Fruit fly (Drosophila melanogaster) whole organism, embryonic: ENCODE results near the gene CG15728.

ENCODE experiments used
- ATbp ChIP-seq: fragments of 200-800 bp; sonication (Bioruptor generic); optimal IDR thresholded peaks from 2 replicates; lab custom pipeline; 2017; ENCODE audit warnings: missing biosample characterization, mild to moderate bottlenecking, missing genetic modification characterization, missing genetic modification reagents
- Adf1 ChIP-seq: fragments of 200-800 bp; sonication (Bioruptor generic); IDR thresholded peaks from 2 replicates; pipeline ENCODE4 v1.3.6; 2022; ENCODE audit warnings: missing biosample characterization, missing genetic modification characterization
- Asciz ChIP-seq: fragments of 200-800 bp; sonication (Bioruptor generic); optimal IDR thresholded peaks from 2 replicates; lab custom pipeline; 2017; ENCODE audit warnings: missing biosample characterization, mild to moderate bottlenecking, missing genetic modification characterization, missing genetic modification reagents
- Atf-2 ChIP-seq: fragments of 200-800 bp; sonication (Bioruptor generic); optimal IDR thresholded peaks from 2 replicates; lab custom pipeline; 2016; ENCODE audit warnings: missing biosample characterization, missing genetic modification characterization
- Awh ChIP-seq: fragments of 200-800 bp; sonication (Bioruptor generic); IDR thresholded peaks from 2 replicates; pipeline ENCODE4, ENCODE4 v1.3.6; 2022; ENCODE audit warnings: missing biosample characterization, missing genetic modification characterization
- B-H1 ChIP-seq: fragments of 200-800 bp; sonication (Bioruptor generic); IDR thresholded peaks from 3 replicates; pipeline ENCODE4 v1.3.6; 2022; ENCODE audit warnings: missing biosample characterization, missing genetic modification characterization
- CG10267 ChIP-seq: fragments of 200-800 bp; sonication (Bioruptor generic); optimal IDR thresholded peaks from 2 replicates; lab custom pipeline; 2018; ENCODE audit warnings: missing biosample characterization, mild to moderate bottlenecking, missing genetic modification characterization, moderate library complexity
- CG10462 ChIP-seq: fragments of 200-800 bp; sonication (Bioruptor generic); optimal IDR thresholded peaks from 2 replicates; lab custom pipeline; 2016; ENCODE audit warnings: missing biosample characterization, missing genetic modification characterization
- CG11560 ChIP-seq: fragments of 200-800 bp; sonication (Bioruptor generic); IDR thresholded peaks from 3 replicates; pipeline ENCODE4 v1.3.6; 2022; ENCODE audit warnings: missing biosample characterization, missing genetic modification characterization
- CG12155 ChIP-seq: fragments of 200-800 bp; sonication (Bioruptor generic); optimal IDR thresholded peaks from 3 replicates; lab custom pipeline; 2016; ENCODE audit warnings: missing biosample characterization, missing genetic modification characterization
- CG12769 ChIP-seq: fragments of 200-800 bp; sonication (Bioruptor generic); optimal IDR thresholded peaks from 2 replicates; lab custom pipeline; 2019; ENCODE audit warnings: missing biosample characterization, mild to moderate bottlenecking, missing genetic modification characterization, moderate library complexity
- CG15011 ChIP-seq: fragments of 200-800 bp; sonication (Bioruptor generic); optimal IDR thresholded peaks from 3 replicates; lab custom pipeline; 2018; ENCODE audit warnings: missing biosample characterization, mild to moderate bottlenecking, missing genetic modification characterization
- CG15269 ChIP-seq: fragments of 200-800 bp; sonication (Bioruptor generic); optimal IDR thresholded peaks from 2 replicates; lab custom pipeline; 2018; ENCODE audit warnings: missing biosample characterization, mild to moderate bottlenecking, missing genetic modification characterization, moderate library complexity
- CG15479 ChIP-seq: fragments of 200-800 bp; sonication (Bioruptor generic); optimal IDR thresholded peaks from 3 replicates; lab custom pipeline; 2019; ENCODE audit warnings: missing biosample characterization, mild to moderate bottlenecking, missing genetic modification characterization, moderate library complexity
- CG17802 ChIP-seq: fragments of 200-800 bp; sonication (Bioruptor generic); optimal IDR thresholded peaks from 2 replicates; lab custom pipeline; 2018; ENCODE audit warnings: missing biosample characterization, mild to moderate bottlenecking, missing genetic modification characterization, moderate library complexity
- CG17912 ChIP-seq: fragments of 200-800 bp; sonication (Bioruptor generic); optimal IDR thresholded peaks from 2 replicates; lab custom pipeline; 2018; ENCODE audit warnings: missing biosample characterization, mild to moderate bottlenecking, missing genetic modification characterization
- CG2120 ChIP-seq: fragments of 200-800 bp; sonication (Bioruptor generic); optimal IDR thresholded peaks from 3 replicates; lab custom pipeline; 2016; ENCODE audit warnings: missing biosample characterization, missing genetic modification characterization
- CG2199 ChIP-seq: fragments of 200-800 bp; sonication (Bioruptor generic); IDR thresholded peaks from 3 replicates; pipeline ENCODE4 v1.3.6; 2022; ENCODE audit warnings: missing biosample characterization, missing genetic modification characterization
- CG2875 ChIP-seq: fragments of 200-800 bp; sonication (Bioruptor generic); optimal IDR thresholded peaks from 2 replicates; lab custom pipeline; 2017; ENCODE audit warnings: missing biosample characterization, mild to moderate bottlenecking, missing genetic modification characterization, missing genetic modification reagents
- CG3407 ChIP-seq: fragments of 200-800 bp; sonication (Bioruptor generic); optimal IDR thresholded peaks from 2 replicates; lab custom pipeline; 2018; ENCODE audit warnings: missing biosample characterization, mild to moderate bottlenecking, missing genetic modification characterization
- CG3726 ChIP-seq: fragments of 200-800 bp; sonication (Bioruptor generic); IDR thresholded peaks from 3 replicates; pipeline ENCODE4, ENCODE4 v1.3.6; 2022; ENCODE audit warnings: missing biosample characterization, missing genetic modification characterization
- CG43689 ChIP-seq: fragments of 200-800 bp; sonication (Bioruptor generic); IDR thresholded peaks from 2 replicates; pipeline ENCODE4 v1.3.6; 2022; ENCODE audit warnings: missing biosample characterization, missing genetic modification characterization
- CG4707 ChIP-seq: fragments of 200-800 bp; sonication (Bioruptor generic); optimal IDR thresholded peaks from 2 replicates; lab custom pipeline; 2018; ENCODE audit warnings: missing biosample characterization, mild to moderate bottlenecking, missing genetic modification characterization, moderate library complexity
- CG7928 ChIP-seq: fragments of 200-800 bp; sonication (Bioruptor generic); optimal IDR thresholded peaks from 2 replicates; lab custom pipeline; 2017; ENCODE audit warnings: missing biosample characterization, mild to moderate bottlenecking, missing genetic modification characterization
- CG8388 ChIP-seq: fragments of 200-800 bp; sonication (Bioruptor generic); optimal IDR thresholded peaks from 2 replicates; lab custom pipeline; 2019; ENCODE audit warnings: missing biosample characterization, mild to moderate bottlenecking, missing genetic modification characterization, moderate library complexity
- CG9609 ChIP-seq: fragments of 200-800 bp; sonication (Bioruptor generic); optimal IDR thresholded peaks from 3 replicates; lab custom pipeline; 2016; ENCODE audit warnings: missing biosample characterization, missing genetic modification characterization
- CG9876 ChIP-seq: fragments of 200-800 bp; sonication (Bioruptor generic); optimal IDR thresholded peaks from 2 replicates; lab custom pipeline; 2016; ENCODE audit warnings: missing biosample characterization, missing genetic modification characterization
- CHES-1-like ChIP-seq: fragments of 200-800 bp; sonication (Bioruptor generic); optimal IDR thresholded peaks from 2 replicates; lab custom pipeline; 2016; ENCODE audit warnings: missing biosample characterization, missing genetic modification characterization
- Dp ChIP-seq: fragments of 200-800 bp; sonication (Bioruptor generic); optimal IDR thresholded peaks from 2 replicates; lab custom pipeline; 2018; ENCODE audit warnings: missing biosample characterization, mild to moderate bottlenecking, missing genetic modification characterization, moderate library complexity
- Ets65A ChIP-seq: fragments of 200-800 bp; sonication (Bioruptor generic); peaks from one replicate; lab custom pipeline; 2016; ENCODE audit warnings: missing biosample characterization, missing genetic modification characterization
- HLH3B ChIP-seq: fragments of 200-800 bp; sonication (Bioruptor generic); IDR thresholded peaks from 2 replicates; pipeline ENCODE4 v1.3.6; 2022; ENCODE audit warnings: missing biosample characterization, missing genetic modification characterization
- Hr78 ChIP-seq, 2 experiments: fragments of 200-800 bp in 1 of 2; fragments of >200 bp in 1 of 2; sonication (Bioruptor generic) in 1 of 2; optimal IDR thresholded peaks; 2 replicates each; lab custom pipeline; 2017 to 2019; ENCODE audit warnings: missing biosample characterization in 2 of 2, missing genetic modification characterization in 2 of 2, mild to moderate bottlenecking in 1 of 2, moderate library complexity in 1 of 2
- Tbp ChIP-seq: fragments of >200 bp; optimal IDR thresholded peaks from 2 replicates; lab custom pipeline; 2018; ENCODE audit warnings: missing biosample characterization, missing genetic modification characterization
- ac ChIP-seq: fragments of 200-800 bp; sonication (Bioruptor generic); optimal IDR thresholded peaks from 3 replicates; lab custom pipeline; 2017; ENCODE audit warnings: missing biosample characterization, mild to moderate bottlenecking, missing genetic modification characterization
- bigmax ChIP-seq: fragments of 200-800 bp; sonication (Bioruptor generic); optimal IDR thresholded peaks from 2 replicates; lab custom pipeline; 2018; ENCODE audit warnings: missing biosample characterization, mild to moderate bottlenecking, missing genetic modification characterization
- cad ChIP-seq: fragments of >200 bp; optimal IDR thresholded peaks from 2 replicates; lab custom pipeline; 2017; ENCODE audit warnings: missing biosample characterization, missing genetic modification characterization
- chinmo ChIP-seq: fragments of 200-800 bp; sonication (Bioruptor generic); IDR thresholded peaks from 4 replicates; pipeline ENCODE4 v1.3.6; 2022; ENCODE audit warnings: missing biosample characterization, missing genetic modification characterization; ENCODE audit not compliant: partially characterized antibody
- hth ChIP-seq: fragments of >200 bp; optimal IDR thresholded peaks from 2 replicates; lab custom pipeline; 2017; ENCODE audit warnings: inconsistent platforms
- inv ChIP-seq: fragments of 200-800 bp; sonication (Bioruptor generic); IDR thresholded peaks from 2 replicates; pipeline ENCODE4 v1.3.6; 2022; ENCODE audit warnings: missing biosample characterization, missing genetic modification characterization; ENCODE audit not compliant: partially characterized antibody
- jigr1 ChIP-seq: fragments of 200-800 bp; sonication (Bioruptor generic); IDR thresholded peaks from 3 replicates; pipeline ENCODE4 v1.3.6; 2022; ENCODE audit warnings: missing biosample characterization, missing genetic modification characterization
- jumu ChIP-seq: fragments of 200-800 bp; sonication (Bioruptor generic); optimal IDR thresholded peaks from 3 replicates; lab custom pipeline; 2016; ENCODE audit warnings: missing biosample characterization, missing genetic modification characterization
- klu ChIP-seq: fragments of 200-800 bp; sonication (Bioruptor generic); IDR thresholded peaks from 2 replicates; pipeline ENCODE4 v1.3.6; 2022; ENCODE audit warnings: missing biosample characterization, missing genetic modification characterization
- mam ChIP-seq: fragments of 200-800 bp; sonication (Bioruptor generic); optimal IDR thresholded peaks from 3 replicates; lab custom pipeline; 2016; ENCODE audit warnings: missing biosample characterization, missing genetic modification characterization
- nau ChIP-seq: fragments of 200-800 bp; sonication (Bioruptor generic); optimal IDR thresholded peaks from 3 replicates; lab custom pipeline; 2017; ENCODE audit warnings: missing biosample characterization, mild to moderate bottlenecking, missing genetic modification characterization, missing genetic modification reagents
- otp ChIP-seq: fragments of 200-800 bp; sonication (Bioruptor generic); IDR thresholded peaks from 3 replicates; pipeline ENCODE4, ENCODE4 v1.3.6; 2022; ENCODE audit warnings: missing biosample characterization, missing genetic modification characterization
- prd ChIP-seq, 3 experiments: fragments of >200 bp in 2 of 3; fragments of 200-800 bp in 1 of 3; sonication (Bioruptor generic) in 1 of 3; optimal IDR thresholded peaks in 2 of 3; IDR thresholded peaks in 1 of 3; 2 replicates in 2 of 3; 3 replicates in 1 of 3; pipeline versions ENCODE4 v1.3.6 to Lab custom; 2017 to 2022; ENCODE audit warnings: missing biosample characterization in 1 of 3, missing genetic modification characterization in 1 of 3
- psq ChIP-seq: fragments of 200-800 bp; sonication (Bioruptor generic); optimal IDR thresholded peaks from 2 replicates; lab custom pipeline; 2017; ENCODE audit warnings: missing biosample characterization, missing genetic modification characterization
- zen2 ChIP-seq: fragments of 200-800 bp; sonication (Bioruptor generic); IDR thresholded peaks from 3 replicates; pipeline ENCODE4 v1.3.6; 2022; ENCODE audit warnings: missing biosample characterization, missing genetic modification characterization; ENCODE audit not compliant: partially characterized antibody
- zf30C ChIP-seq: fragments of 200-800 bp; sonication (Bioruptor generic); optimal IDR thresholded peaks from 3 replicates; lab custom pipeline; 2018; ENCODE audit warnings: missing biosample characterization, mild to moderate bottlenecking, missing genetic modification characterization
- zfh1 ChIP-seq: fragments of 200-800 bp; sonication (Bioruptor generic); IDR thresholded peaks from 3 replicates; pipeline ENCODE4 v1.3.6; 2022; ENCODE audit warnings: missing biosample characterization, missing genetic modification characterization

CG15728 gene

DNA sequence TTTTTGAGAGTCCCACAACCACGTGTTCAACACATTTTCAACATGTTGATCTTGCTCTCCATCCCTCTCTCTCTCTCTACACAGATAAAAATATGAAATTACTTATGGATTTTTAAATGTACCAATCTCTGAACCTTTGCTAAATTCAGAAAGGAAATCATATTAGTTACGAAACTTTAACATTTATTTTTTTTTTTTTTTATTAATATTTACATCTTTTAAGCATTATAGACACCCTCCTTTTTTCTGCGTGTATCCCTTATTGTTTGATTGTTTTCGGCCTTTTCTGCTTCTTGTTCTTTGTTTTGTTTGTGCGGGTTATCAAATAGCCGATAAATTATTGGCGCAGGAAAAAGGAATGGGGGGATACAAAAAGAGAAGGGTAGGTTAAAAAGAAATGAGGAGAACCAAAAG lies 42.4 kb downstream of the CG15728 start (continued):
- TF ChIP-seq Atf-2 (GFP tag; lab: Kevin White, UChicago) (peak; percentile 74), HLH3B (GFP tag; lab: Robert Waterston, UW) (peak; percentile 96), klu (GFP tag; lab: Robert Waterston, UW) (peak; percentile 90), jigr1 (GFP tag; lab: Robert Waterston, UW) (peak; percentile 78; the same call in 2 of the 3 replicates), B-H1 (GFP tag; lab: Robert Waterston, UW) (peak; percentile 91), Dp (no peak), CG4707 (GFP tag; lab: Kevin White, UChicago) (peak; percentile 88), CG10462 (peak; percentile 89), CG2120 (GFP tag; lab: Kevin White, UChicago) (peak; percentile 94), Awh (peak; percentile 95), CG15479 (peak; percentile 78), jumu (peak; percentile 64), CG9609 (peak; percentile 78), CG8388 (GFP tag; lab: Kevin White, UChicago) (peak; percentile 97), CG2199 (GFP tag; lab: Robert Waterston, UW) (peak; percentile 87; the same call in 2 of the 3 replicates), ATbp (GFP tag; lab: Kevin White, UChicago) (peak; percentile 90), zfh1 (GFP tag; lab: Robert Waterston, UW) (peak; percentile 97), CG3726 (peak; percentile 92; the same call in 1 of the 3 replicates), CG2875 (GFP tag; lab: Kevin White, UChicago) (peak; percentile 91), CHES-1-like (GFP tag; lab: Kevin White, UChicago) (peak; percentile 81), zf30C (GFP tag; lab: Kevin White, UChicago) (peak; percentile 99), otp (GFP tag; lab: Robert Waterston, UW) (peak; percentile 93), inv (GFP tag; lab: Robert Waterston, UW) (no peak), ac (GFP tag; lab: Kevin White, UChicago) (peak; percentile 93), CG17912 (GFP tag; lab: Kevin White, UChicago) (peak; percentile 68), bigmax (GFP tag; lab: Kevin White, UChicago) (peak; percentile 11), Hr78 (GFP tag; optimal IDR thresholded peaks at IDR 0.05; lab: Kevin White, UChicago) (peak in 1 of 2 experiments; percentile 86), Tbp (GFP tag; lab: Kevin White, UChicago) (no peak), CG12769 (tag; lab: Kevin White, UChicago) (peak; percentile 40), chinmo (no peak), cad (no peak), CG43689 (peak; percentile 81), prd (optimal IDR thresholded peaks at IDR 0.05; lab: Kevin White, UChicago) (no peak), prd (GFP tag; IDR thresholded peaks at IDR 0.05; lab: Robert Waterston, UW) (peak; percentile 97), CG10267 (peak; percentile 96), mam (GFP tag; lab: Kevin White, UChicago) (peak; percentile 81), CG17802 (peak; percentile 71), CG11560 (tag; lab: Robert Waterston, UW) (peak; percentile 86), Asciz (GFP tag; lab: Kevin White, UChicago) (peak; percentile 94), CG9876 (GFP tag; lab: Kevin White, UChicago) (peak; percentile 53), CG15269 (tag; lab: Kevin White, UChicago) (peak; percentile 98), CG7928 (GFP tag; lab: Kevin White, UChicago) (peak; percentile 57), zen2 (GFP tag; lab: Robert Waterston, UW) (no peak), CG3407 (GFP tag; lab: Kevin White, UChicago) (peak; percentile 90), psq (GFP tag; lab: Kevin White, UChicago) (peak; percentile 96), Adf1 (no peak; the same call in none of the 2 replicates), hth (lab: Kevin White, UChicago) (no peak), CG15011 (GFP tag; lab: Kevin White, UChicago) (peak; percentile 81), Ets65A (GFP tag; lab: Kevin White, UChicago) (peak; percentile 90), nau (GFP tag; lab: Kevin White, UChicago) (peak; percentile 70), CG12155 (GFP tag; lab: Kevin White, UChicago) (peak; percentile 93)
